Worm (Caenorhabditis elegans): ENCODE data around the gene ced-3.

DNA sequence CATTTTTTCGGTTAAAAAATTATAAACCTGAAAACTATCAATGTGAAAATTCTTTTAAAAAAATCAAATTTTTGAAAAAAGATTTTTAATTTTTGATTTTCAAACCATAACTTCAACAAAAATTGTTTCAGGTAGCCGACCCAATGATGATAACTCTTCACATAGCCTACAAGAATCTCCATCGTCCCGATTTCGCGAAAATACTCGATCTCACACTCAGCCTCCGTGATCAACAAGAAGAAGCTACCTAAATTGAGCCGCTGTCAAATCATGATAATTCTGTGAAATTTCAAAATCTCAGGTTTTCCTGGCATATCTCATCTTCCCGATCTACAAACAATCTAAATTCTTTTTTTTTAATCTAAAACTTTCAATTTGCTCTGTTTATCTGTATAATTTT is 46.3 kb upstream of the ced-3 start:
- TF ChIP-seq T22C8.4 (GFP tag; IDR thresholded peaks at IDR 0.05) (no peak), cog-1 (tag; optimal IDR thresholded peaks at IDR 0.05) (no peak), ref-1 (GFP tag; conservative IDR thresholded peaks at IDR 0.05) (no peak), flt-1 (GFP tag; IDR thresholded peaks at IDR 0.05) (no peak)
